Worm (Caenorhabditis elegans) whole organism, L4 larva: ENCODE measurements around the gene srh-19.

Experiments
- D1046.2 ChIP-seq: fragments of 200-800 bp; sonication (Bioruptor generic); IDR thresholded peaks from 2 replicates; pipeline ENCODE4 v1.3.6; 2022; ENCODE audit warnings: missing genetic modification characterization, missing compliant biosample characterization
- F26F4.8 ChIP-seq: fragments of 200-800 bp; sonication (Bioruptor generic); conservative IDR thresholded peaks from 2 replicates; pipeline ENCODE4 v1.3.6; 2022; ENCODE audit warnings: missing genetic modification characterization, missing compliant biosample characterization
- T26A8.4 ChIP-seq: fragments of 200-800 bp; sonication (Bioruptor generic); IDR thresholded peaks from 2 replicates; pipeline ENCODE4 v1.3.6; 2022; ENCODE audit warnings: missing genetic modification characterization, missing compliant biosample characterization
- Y105C5A.15 ChIP-seq: fragments of 200-800 bp; sonication (Bioruptor generic); IDR thresholded peaks from 2 replicates; pipeline ENCODE4 v1.3.6; 2022; ENCODE audit warnings: missing genetic modification characterization, missing compliant biosample characterization
- Y75B8A.6 ChIP-seq: fragments of 200-800 bp; sonication (Bioruptor generic); IDR thresholded peaks from 2 replicates; pipeline ENCODE4 v1.3.6; 2022; ENCODE audit warnings: missing genetic modification reagents, missing genetic modification characterization, missing compliant biosample characterization
- aha-1 ChIP-seq: fragments of 150-350 bp; peaks from one replicate; lab custom pipeline; 2014; ENCODE audit warnings: missing biosample characterization, missing genetic modification characterization
- ama-1 ChIP-seq: fragments of 150-350 bp; optimal IDR thresholded peaks from 2 replicates; lab custom pipeline; 2014; ENCODE audit warnings: inconsistent platforms, mixed read lengths
- arid-1 ChIP-seq: fragments of 200-800 bp; sonication (Bioruptor generic); conservative IDR thresholded peaks from 2 replicates; pipeline ENCODE4 v1.3.6; 2022; ENCODE audit warnings: missing genetic modification reagents, missing genetic modification characterization, missing compliant biosample characterization
- ceh-20 ChIP-seq: fragments of 200-800 bp; sonication (Bioruptor generic); IDR thresholded peaks from 2 replicates; pipeline ENCODE4 v1.3.6; 2022; ENCODE audit warnings: missing genetic modification reagents, missing genetic modification characterization, missing compliant biosample characterization
- ceh-44 ChIP-seq: fragments of 200-800 bp; sonication (Bioruptor generic); IDR thresholded peaks from 2 replicates; pipeline ENCODE4 v1.3.6; 2022; ENCODE audit warnings: missing genetic modification reagents, missing genetic modification characterization, missing compliant biosample characterization
- daf-12 ChIP-seq: fragments of 150-350 bp; optimal IDR thresholded peaks from 2 replicates; lab custom pipeline; 2014; ENCODE audit warnings: missing biosample characterization, missing genetic modification reagents, missing genetic modification characterization
- daf-16 ChIP-seq, 3 experiments: sonication (generic microtip); optimal IDR thresholded peaks; 2 replicates each; lab custom pipeline; 2016 to 2017; ENCODE audit warnings: missing genetic modification characterization in 3 of 3, missing genetic modification reagents in 3 of 3, mild to moderate bottlenecking in 2 of 3, missing compliant biosample characterization in 2 of 3, missing biosample characterization in 1 of 3, moderate library complexity in 1 of 3
- duxl-1 ChIP-seq: sonication (generic microtip); optimal IDR thresholded peaks from 2 replicates; lab custom pipeline; 2016; ENCODE audit warnings: mild to moderate bottlenecking, missing genetic modification characterization, moderate library complexity, missing compliant biosample characterization; ENCODE audit not compliant: poor library complexity
- dve-1 ChIP-seq: sonication (generic microtip); optimal IDR thresholded peaks from 2 replicates; lab custom pipeline; 2017; ENCODE audit warnings: antibody characterized with exemption, mild to moderate bottlenecking, missing genetic modification characterization, missing compliant biosample characterization; ENCODE audit not compliant: insufficient read depth
- egl-27 ChIP-seq: sonication (generic microtip); optimal IDR thresholded peaks from 3 replicates; lab custom pipeline; 2017; ENCODE audit warnings: missing biosample characterization, missing genetic modification reagents, missing genetic modification characterization
- hif-1 ChIP-seq, 2 experiments: sonication (generic microtip); optimal IDR thresholded peaks; 2 replicates each; lab custom pipeline; 2016 to 2017; ENCODE audit warnings: missing compliant biosample characterization in 2 of 2, missing genetic modification characterization in 2 of 2, missing genetic modification reagents in 2 of 2, missing genotype in 2 of 2, mild to moderate bottlenecking in 1 of 2
- hlh-11 ChIP-seq: fragments of 200-800 bp; sonication (Bioruptor generic); optimal IDR thresholded peaks from 2 replicates; lab custom pipeline; 2018; ENCODE audit warnings: mild to moderate bottlenecking, missing genetic modification characterization, missing compliant biosample characterization
- hlh-30 ChIP-seq: sonication (generic microtip); optimal IDR thresholded peaks from 2 replicates; lab custom pipeline; 2017; ENCODE audit warnings: antibody characterized with exemption, mild to moderate bottlenecking, missing genetic modification characterization, missing compliant biosample characterization; ENCODE audit not compliant: insufficient read depth
- jun-1 ChIP-seq: fragments of 150-350 bp; optimal IDR thresholded peaks from 2 replicates; lab custom pipeline; 2014; ENCODE audit warnings: missing biosample characterization, missing genetic modification reagents, missing genetic modification characterization
- lim-7 ChIP-seq: fragments of 200-800 bp; sonication (Bioruptor generic); IDR thresholded peaks from 2 replicates; pipeline ENCODE4 v1.3.6; 2022; ENCODE audit warnings: missing genetic modification characterization, missing compliant biosample characterization
- lin-1 ChIP-seq: fragments of 200-800 bp; sonication (Bioruptor generic); IDR thresholded peaks from 2 replicates; pipeline ENCODE4 v1.3.6; 2022; ENCODE audit warnings: missing genetic modification reagents, missing genetic modification characterization, missing compliant biosample characterization
- lin-38 ChIP-seq: fragments of 200-800 bp; sonication (Bioruptor generic); IDR thresholded peaks from 2 replicates; pipeline ENCODE4 v1.3.6; 2022; ENCODE audit warnings: missing genetic modification reagents, missing genetic modification characterization, missing compliant biosample characterization
- lin-39 ChIP-seq: fragments of 150-350 bp; optimal IDR thresholded peaks from 2 replicates; lab custom pipeline; 2014; ENCODE audit warnings: missing biosample characterization, missing genetic modification reagents, missing genetic modification characterization
- lir-3 ChIP-seq: sonication (generic microtip); optimal IDR thresholded peaks from 2 replicates; lab custom pipeline; 2016; ENCODE audit warnings: mild to moderate bottlenecking, missing genetic modification characterization, missing compliant biosample characterization
- lsy-2 ChIP-seq, 2 experiments: fragments of 150-350 bp in 1 of 2; sonication (generic microtip) in 1 of 2; optimal IDR thresholded peaks; 2 replicates each; lab custom pipeline; 2014 to 2017; ENCODE audit warnings: missing biosample characterization in 2 of 2, missing genetic modification characterization in 2 of 2
- madf-9 ChIP-seq: fragments of 200-800 bp; sonication (Bioruptor generic); conservative IDR thresholded peaks from 2 replicates; pipeline ENCODE4 v1.3.6; 2022; ENCODE audit warnings: missing genetic modification reagents, missing genetic modification characterization, missing compliant biosample characterization
- mdt-29 ChIP-seq: fragments of 200-800 bp; sonication (Bioruptor generic); IDR thresholded peaks from 2 replicates; pipeline ENCODE4 v1.3.6; 2022; ENCODE audit warnings: missing genetic modification reagents, missing genetic modification characterization, missing compliant biosample characterization
- mep-1 ChIP-seq: fragments of 150-350 bp; sonication (generic microtip); optimal IDR thresholded peaks from 3 replicates; lab custom pipeline; 2014; ENCODE audit warnings: missing biosample characterization, missing genetic modification characterization
- mes-2 ChIP-seq: sonication (generic microtip); optimal IDR thresholded peaks from 2 replicates; lab custom pipeline; 2016; ENCODE audit warnings: missing genotype, mild to moderate bottlenecking, missing genetic modification characterization, missing compliant biosample characterization; ENCODE audit not compliant: poor library complexity, severe bottlenecking
- nhr-25 ChIP-seq: sonication (generic microtip); optimal IDR thresholded peaks from 2 replicates; lab custom pipeline; 2017; ENCODE audit warnings: missing genetic modification characterization, mild to moderate bottlenecking, missing compliant biosample characterization, antibody characterized with exemption, moderate library complexity, borderline replicate concordance; ENCODE audit not compliant: insufficient read depth
- nhr-28 ChIP-seq: fragments of 150-350 bp; optimal IDR thresholded peaks from 2 replicates; lab custom pipeline; 2014; ENCODE audit warnings: missing biosample characterization, missing genetic modification characterization
- nhr-41 ChIP-seq: fragments of 200-800 bp; sonication (Bioruptor generic); IDR thresholded peaks from 2 replicates; pipeline ENCODE4 v1.3.6; 2022; ENCODE audit warnings: missing genetic modification reagents, missing genetic modification characterization, missing compliant biosample characterization
- nhr-42 ChIP-seq: fragments of 200-800 bp; sonication (Bioruptor generic); IDR thresholded peaks from 2 replicates; pipeline ENCODE4 v1.3.6; 2022; ENCODE audit warnings: missing genetic modification characterization, missing compliant biosample characterization
- nhr-48 ChIP-seq: sonication (generic microtip); optimal IDR thresholded peaks from 2 replicates; lab custom pipeline; 2016; ENCODE audit warnings: mild to moderate bottlenecking, missing genetic modification characterization, missing compliant biosample characterization
- nhr-76 ChIP-seq: fragments of 150-350 bp; optimal IDR thresholded peaks from 2 replicates; lab custom pipeline; 2014; ENCODE audit warnings: missing biosample characterization, missing genetic modification characterization
- nhr-77 ChIP-seq: fragments of 150-350 bp; optimal IDR thresholded peaks from 2 replicates; lab custom pipeline; 2014; ENCODE audit warnings: missing biosample characterization, missing genetic modification characterization
- pha-4 ChIP-seq, 2 experiments: fragments of 150-350 bp in 1 of 2; fragments of 200-800 bp in 1 of 2; sonication (Bioruptor generic) in 1 of 2; IDR thresholded peaks in 1 of 2; optimal IDR thresholded peaks in 1 of 2; 2 replicates each; pipeline versions ENCODE4 v1.3.6 to Lab custom; 2014 to 2022; ENCODE audit warnings: missing genetic modification characterization in 2 of 2, missing genetic modification reagents in 2 of 2, missing biosample characterization in 1 of 2, missing compliant biosample characterization in 1 of 2
- php-3 ChIP-seq: fragments of 200-800 bp; sonication (Bioruptor generic); IDR thresholded peaks from 2 replicates; pipeline ENCODE4 v1.3.6; 2022; ENCODE audit warnings: missing genetic modification reagents, missing genetic modification characterization, missing compliant biosample characterization
- pqm-1 ChIP-seq: sonication (generic microtip); optimal IDR thresholded peaks from 2 replicates; lab custom pipeline; 2017; ENCODE audit warnings: missing biosample characterization, missing genetic modification characterization
- rbr-2 ChIP-seq: sonication (generic microtip); optimal IDR thresholded peaks from 2 replicates; lab custom pipeline; 2016; ENCODE audit warnings: missing genotype, missing genetic modification characterization, missing compliant biosample characterization
- saeg-2 ChIP-seq: fragments of 200-800 bp; sonication (Bioruptor generic); IDR thresholded peaks from 2 replicates; pipeline ENCODE4 v1.3.6; 2022; ENCODE audit warnings: missing genetic modification reagents, missing genetic modification characterization, missing compliant biosample characterization
- snpc-1.2 ChIP-seq: fragments of 200-800 bp; sonication (Bioruptor generic); IDR thresholded peaks from 2 replicates; pipeline ENCODE4 v1.3.6; 2022; ENCODE audit warnings: missing genetic modification reagents, missing genetic modification characterization, missing compliant biosample characterization
- spr-1 ChIP-seq: sonication (generic microtip); optimal IDR thresholded peaks from 2 replicates; lab custom pipeline; 2016; ENCODE audit warnings: mild to moderate bottlenecking, missing genetic modification characterization, missing compliant biosample characterization
- spr-3 ChIP-seq: fragments of 200-800 bp; sonication (Bioruptor generic); optimal IDR thresholded peaks from 2 replicates; lab custom pipeline; 2018; ENCODE audit warnings: mild to moderate bottlenecking, missing genetic modification characterization, missing compliant biosample characterization
- unc-130 ChIP-seq: sonication (generic microtip); optimal IDR thresholded peaks from 2 replicates; lab custom pipeline; 2016; ENCODE audit warnings: missing genetic modification reagents, missing genetic modification characterization, missing compliant biosample characterization
- unc-39 ChIP-seq: sonication (generic microtip); optimal IDR thresholded peaks from 2 replicates; lab custom pipeline; 2017; ENCODE audit warnings: missing biosample characterization, missing genetic modification characterization
- zag-1 ChIP-seq: fragments of 150-350 bp; optimal IDR thresholded peaks from 2 replicates; lab custom pipeline; 2014; ENCODE audit warnings: missing biosample characterization, missing genetic modification characterization
- zip-2 ChIP-seq: fragments of 150-350 bp; optimal IDR thresholded peaks from 2 replicates; lab custom pipeline; 2014; ENCODE audit warnings: missing biosample characterization, missing genetic modification characterization

srh-19 gene

ce11 chrX:1445696-1446095, 32.8 kb downstream of the srh-19 start:
- TF ChIP-seq zag-1 (tag; lab: Kevin White, UChicago) (no peak), aha-1 (tag; lab: Kevin White, UChicago) (peak; percentile 45), ama-1 (lab: Kevin White, UChicago) (peak; percentile 80), php-3 (GFP tag; lab: Robert Waterston, UW) (0 out of 2 replicates have a peak, but pooled peaks have one; percentile 9), hlh-11 (tag; lab: Kevin White, UChicago) (peak; percentile 23), lir-3 (no peak), duxl-1 (tag; lab: Kevin White, UChicago) (peak; percentile 64), nhr-42 (GFP tag; lab: Robert Waterston, UW) (peak; percentile 39; the same call in 1 of the 2 replicates), mdt-29 (GFP tag; lab: Robert Waterston, UW) (no peak), nhr-77 (tag; lab: Kevin White, UChicago) (no peak), mep-1 (tag; lab: Kevin White, UChicago) (peak; percentile 62), nhr-76 (tag; lab: Kevin White, UChicago) (no peak), hlh-30 (tag; lab: Kevin White, UChicago) (peak; percentile 19), spr-1 (tag; lab: Kevin White, UChicago) (peak; percentile 0), Y105C5A.15 (GFP tag; lab: Robert Waterston, UW) (no peak), lsy-2 (tag; optimal IDR thresholded peaks at IDR 0.05; lab: Kevin White, UChicago) (peak in 1 of 2 experiments; percentile 22), nhr-28 (tag; lab: Kevin White, UChicago) (no peak), dve-1 (peak; percentile 33), mes-2 (tag; lab: Kevin White, UChicago) (no peak), zip-2 (tag; lab: Kevin White, UChicago) (peak; percentile 19), jun-1 (tag; lab: Kevin White, UChicago) (peak; percentile 36), nhr-48 (tag; lab: Kevin White, UChicago) (peak; percentile 10), lin-1 (GFP tag; lab: Robert Waterston, UW) (no peak), Y75B8A.6 (0 out of 2 replicates have a peak, but pooled peaks have one; percentile 31), T26A8.4 (peak; percentile 38; the same call in 1 of the 2 replicates), ceh-20 (GFP tag; lab: Robert Waterston, UW) (no peak), daf-16 (GFP tag; optimal IDR thresholded peaks at IDR 0.05; lab: Kevin White, UChicago) (no peak), daf-16 (tag; optimal IDR thresholded peaks at IDR 0.05; lab: Kevin White, UChicago) (peak; percentile 3), D1046.2 (GFP tag; lab: Robert Waterston, UW) (0 out of 2 replicates have a peak, but pooled peaks have one; percentile 66), hif-1 (tag; optimal IDR thresholded peaks at IDR 0.05; lab: Kevin White, UChicago) (no peak), arid-1 (GFP tag; lab: Robert Waterston, UW) (0 out of 2 replicates have a peak, but pooled peaks have one; percentile 22), spr-3 (GFP tag; lab: Kevin White, UChicago) (no peak), saeg-2 (GFP tag; lab: Robert Waterston, UW) (no peak)

- no peak for TF ChIP-seq unc-39 (tag; lab: Kevin White, UChicago)
- no peak for TF ChIP-seq lin-39 (tag; lab: Kevin White, UChicago)
- TF ChIP-seq madf-9 (GFP tag; lab: Robert Waterston, UW) = peak; percentile 81
- peak; percentile 84 for TF ChIP-seq pha-4 (GFP tag; IDR thresholded peaks at IDR 0.05; lab: Robert Waterston, UW)
- peak; percentile 28 for TF ChIP-seq pha-4 (tag; optimal IDR thresholded peaks at IDR 0.05; lab: Kevin White, UChicago)
- no peak for TF ChIP-seq snpc-1.2 (GFP tag; lab: Robert Waterston, UW)
- peak; percentile 87 for TF ChIP-seq nhr-25
- peak; percentile 100 for TF ChIP-seq aha-1 (tag; lab: Kevin White, UChicago)
- no peak for TF ChIP-seq daf-12 (tag; lab: Kevin White, UChicago)
- TF ChIP-seq egl-27 = no peak
- no peak for TF ChIP-seq unc-130 (GFP tag; lab: Kevin White, UChicago)
- peak; percentile 94 for TF ChIP-seq ceh-20 (GFP tag; lab: Robert Waterston, UW)
- TF ChIP-seq zag-1 (tag; lab: Kevin White, UChicago) = peak; percentile 58
- no peak for TF ChIP-seq F26F4.8
- peak; percentile 95 for TF ChIP-seq rbr-2 (tag; lab: Kevin White, UChicago)
- TF ChIP-seq pqm-1 (tag; lab: Kevin White, UChicago) = no peak
- TF ChIP-seq lin-38 = peak; percentile 78
- TF ChIP-seq nhr-41 (GFP tag; lab: Robert Waterston, UW) = peak; percentile 83
- no peak for TF ChIP-seq ceh-44 (GFP tag; lab: Robert Waterston, UW)
- no peak for TF ChIP-seq lim-7 (GFP tag; lab: Robert Waterston, UW)
- peak; percentile 76 for TF ChIP-seq mdt-29 (GFP tag; lab: Robert Waterston, UW)
- peak; percentile 45 for TF ChIP-seq lir-3
Observed at ce11 chrX:1446593-1447141, 33.7 kb downstream of the srh-19 start, which contains the start of gene zfp-3. TSS of gene zfp-3 (minus strand) at chrX:1446643.
